Fruit fly (Drosophila melanogaster): ENCODE measurements around the gene Cpr35B.

DNA sequence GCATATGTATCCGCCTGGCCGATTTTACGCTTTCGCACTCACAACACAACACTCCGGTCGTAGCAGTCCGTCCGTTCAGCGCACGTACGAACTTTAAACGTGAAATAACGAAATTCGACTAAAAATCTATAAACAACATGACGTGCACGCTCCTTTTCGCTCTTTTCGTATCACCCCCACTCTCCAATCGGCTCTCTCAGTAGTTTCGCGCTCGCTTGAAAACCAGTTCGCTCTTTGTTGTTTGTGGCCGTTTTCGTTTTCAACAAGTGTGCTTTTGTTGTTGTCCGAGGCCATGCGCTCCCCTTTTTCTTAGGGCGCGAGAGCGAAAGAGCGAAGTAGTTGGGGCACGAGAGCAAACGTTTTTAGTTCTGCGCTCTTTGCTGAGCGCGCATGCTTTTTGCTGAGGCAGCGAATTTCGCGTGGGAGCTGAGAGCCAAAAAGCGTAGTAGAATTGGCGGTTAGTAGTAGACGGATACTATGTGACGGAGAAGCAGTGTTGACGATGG lies 15.5 kb downstream of the Cpr35B start, which contains the start of gene elB:
- TF ChIP-seq CTCF (optimal IDR thresholded peaks at IDR 0.05) (no peak), CG8478 (optimal IDR thresholded peaks at IDR 0.05) (no peak)
